Worm (Caenorhabditis elegans): Measurements from ENCODE around the gene nish-1.

nish-1 gene

DNA sequence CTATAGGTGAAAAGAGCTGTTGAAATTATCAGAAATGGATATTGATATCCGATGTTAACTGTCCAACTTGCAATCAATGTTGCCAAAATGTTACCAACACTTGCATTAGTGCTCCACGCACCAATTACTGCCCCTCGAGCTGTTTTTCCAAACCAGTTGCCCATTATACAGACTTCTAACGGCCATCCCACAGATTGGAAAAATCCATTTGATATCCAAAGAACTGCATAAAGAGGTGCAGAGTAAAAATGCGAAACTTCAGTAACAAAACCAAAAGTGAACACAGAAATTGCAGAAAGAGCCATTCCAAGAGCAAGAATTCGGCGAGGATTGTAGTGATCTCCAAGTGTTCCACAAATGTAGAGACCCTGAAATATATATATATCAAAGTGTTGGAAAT is 10.1 kb upstream of the nish-1 start:
- no peak for TF ChIP-seq unc-62 (GFP tag; optimal IDR thresholded peaks at IDR 0.05)

DNA sequence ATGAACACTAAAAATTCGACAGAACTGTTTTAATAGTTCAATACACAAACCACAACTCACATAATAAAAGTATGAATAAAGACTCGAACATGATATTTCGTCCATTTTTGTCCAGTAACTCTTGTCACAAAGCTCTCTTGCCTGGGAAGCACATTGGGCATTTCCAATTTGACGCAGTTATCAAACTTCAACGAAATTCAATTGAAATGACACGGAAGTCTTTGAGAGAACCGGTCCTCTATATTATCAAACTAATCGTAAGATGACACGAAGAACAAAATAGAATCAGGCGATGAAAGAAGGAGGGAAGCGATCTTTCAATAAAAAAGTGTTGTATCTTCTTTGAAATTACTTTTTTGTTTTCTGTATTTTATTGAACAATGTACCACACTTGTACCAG is 9.1 kb upstream of the nish-1 start, which contains the start of gene T11G6.3:
Gene T11G6.3 (minus strand): TSS at position 189 of the 400 bp plus-strand sequence.
- TF ChIP-seq unc-62 (GFP tag; optimal IDR thresholded peaks at IDR 0.05) = no peak

DNA sequence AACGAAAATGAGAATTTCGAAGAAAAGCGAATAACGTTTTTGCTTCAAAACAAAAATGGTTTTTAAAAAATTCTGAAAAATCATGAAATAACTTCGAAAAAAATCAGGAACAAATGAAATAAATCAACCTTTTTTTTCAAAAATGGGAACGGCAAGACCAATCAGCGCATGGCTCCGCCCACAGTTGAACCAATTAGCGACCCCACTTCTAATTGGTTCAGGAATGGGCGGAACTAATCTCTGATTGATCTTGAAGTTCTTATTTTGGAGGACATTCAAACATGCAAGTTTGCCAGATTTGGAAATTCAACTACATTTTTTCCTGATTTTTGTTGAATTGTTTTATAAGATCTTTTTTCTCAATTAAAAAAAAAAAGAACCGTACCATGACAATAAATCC is 8.2 kb upstream of the nish-1 start:
- TF ChIP-seq unc-62 (GFP tag; optimal IDR thresholded peaks at IDR 0.05) = no peak

DNA sequence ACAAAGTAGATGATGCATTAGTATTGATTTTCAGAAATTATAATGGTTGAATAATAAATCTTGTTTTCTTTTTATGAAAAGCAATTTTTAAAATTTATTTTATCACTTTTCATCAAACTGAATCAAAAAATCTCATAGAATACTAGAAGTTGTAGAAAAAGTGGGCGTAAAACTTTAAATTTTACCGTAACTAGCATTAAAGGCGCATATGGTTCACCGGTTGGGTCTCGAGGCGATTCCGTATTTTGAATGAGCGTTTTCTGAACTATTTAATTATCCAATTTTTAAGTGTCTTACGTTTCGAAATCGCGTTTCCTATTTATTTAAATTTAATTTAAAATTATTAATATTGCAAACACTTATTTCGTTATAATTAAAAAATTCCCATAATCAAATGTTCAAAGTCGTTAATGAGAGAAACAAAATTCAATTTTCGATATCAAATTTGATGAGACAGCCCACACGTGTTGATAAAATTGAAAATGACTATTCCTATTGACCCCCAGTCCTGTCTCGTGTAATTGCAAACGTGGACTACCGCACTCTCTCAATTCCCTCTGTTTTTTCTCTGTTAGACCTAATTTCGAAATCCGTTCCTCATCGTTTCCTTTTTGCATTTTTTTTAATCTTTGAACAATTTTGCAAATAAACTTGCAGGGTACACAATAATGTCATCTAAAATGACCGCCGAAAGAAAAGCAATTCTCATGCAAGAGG is 5.7 kb upstream of the nish-1 start, which contains the start of the genes T11G6.2 and hars-1:
Gene T11G6.2 (minus strand): TSS at position 197 of the 717 bp plus-strand sequence.
Gene hars-1 (plus strand): TSS at position 658 of the 717 bp plus-strand sequence.
- TF ChIP-seq unc-62 (GFP tag; optimal IDR thresholded peaks at IDR 0.05) = no peak

- TF ChIP-seq unc-62 (GFP tag; optimal IDR thresholded peaks at IDR 0.05) = no peak
These were observed 3.0 kb upstream of the nish-1 start, which contains the start of gene rbm-22 for ce11 chrIV:10861102-10861501. Gene rbm-22, plus strand, starts transcription at chrIV:10861402.

ce11 chrIV:10867370-10868146 is 3.4 kb downstream of the nish-1 start:
- TF ChIP-seq unc-62 (GFP tag; optimal IDR thresholded peaks at IDR 0.05) = no peak

DNA sequence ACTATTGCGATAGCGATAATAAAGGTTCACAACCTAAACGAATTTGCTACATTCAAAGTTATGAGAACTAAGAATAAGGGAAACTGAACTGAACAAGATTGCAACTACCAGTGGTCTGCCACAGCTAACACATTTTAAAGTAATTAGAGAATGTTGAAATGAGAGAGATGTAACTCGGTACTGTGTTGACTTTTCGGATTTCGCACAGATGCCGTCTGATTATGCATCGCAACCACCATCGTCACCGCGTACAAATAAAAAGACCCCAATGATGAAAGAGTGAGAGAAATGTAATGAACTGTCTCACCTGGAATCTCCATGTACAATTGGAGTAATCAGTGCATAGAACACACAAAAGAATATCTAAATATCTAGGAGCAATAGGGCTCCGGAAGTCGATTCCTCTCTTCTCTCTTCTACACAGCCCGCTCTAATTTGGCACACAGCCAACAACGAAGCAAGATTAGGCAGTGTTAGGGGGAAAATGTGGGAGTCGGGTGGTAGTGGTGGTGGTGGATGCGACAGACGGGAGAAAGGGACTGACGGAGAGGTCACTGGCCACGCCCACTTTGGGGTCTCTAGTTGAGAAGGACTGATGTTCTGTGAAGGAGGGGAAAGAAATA is 4.6 kb downstream of the nish-1 start, which contains the start of gene F13E9.11:
Gene F13E9.11 (minus strand): TSS at position 507 of the 623 bp plus-strand sequence.
- no peak for TF ChIP-seq unc-62 (GFP tag; optimal IDR thresholded peaks at IDR 0.05)

- no peak for TF ChIP-seq unc-62 (GFP tag; optimal IDR thresholded peaks at IDR 0.05)
These were observed 5.5 kb downstream of the nish-1 start for ce11 chrIV:10869642-10870041.

- no peak for TF ChIP-seq unc-62 (GFP tag; optimal IDR thresholded peaks at IDR 0.05)
These were observed 6.0 kb downstream of the nish-1 start for ce11 chrIV:10870158-10870557.

- TF ChIP-seq unc-62 (GFP tag; optimal IDR thresholded peaks at IDR 0.05) = no peak
These were observed 10.4 kb downstream of the nish-1 start, which contains the start of gene F13E9.12 for ce11 chrIV:10874527-10874926. Gene F13E9.12, minus strand, starts transcription at chrIV:10874627.

- no peak for TF ChIP-seq unc-62 (GFP tag; optimal IDR thresholded peaks at IDR 0.05)
These were observed 12.7 kb downstream of the nish-1 start, which contains the start of gene fipr-14 for ce11 chrIV:10876844-10877243. Gene fipr-14, plus strand, starts transcription at chrIV:10877144.

- no peak for TF ChIP-seq unc-62 (GFP tag; optimal IDR thresholded peaks at IDR 0.05)
These were observed 15.4 kb downstream of the nish-1 start, which contains the start of gene sdz-13 for ce11 chrIV:10879542-10879941. Gene sdz-13, minus strand, starts transcription at chrIV:10879642.

ce11 chrIV:10880264-10880663 is 16.1 kb downstream of the nish-1 start, which contains the start of gene fipr-15:
Gene fipr-15, plus strand, starts transcription at chrIV:10880564.
- TF ChIP-seq unc-62 (GFP tag; optimal IDR thresholded peaks at IDR 0.05) = no peak

DNA sequence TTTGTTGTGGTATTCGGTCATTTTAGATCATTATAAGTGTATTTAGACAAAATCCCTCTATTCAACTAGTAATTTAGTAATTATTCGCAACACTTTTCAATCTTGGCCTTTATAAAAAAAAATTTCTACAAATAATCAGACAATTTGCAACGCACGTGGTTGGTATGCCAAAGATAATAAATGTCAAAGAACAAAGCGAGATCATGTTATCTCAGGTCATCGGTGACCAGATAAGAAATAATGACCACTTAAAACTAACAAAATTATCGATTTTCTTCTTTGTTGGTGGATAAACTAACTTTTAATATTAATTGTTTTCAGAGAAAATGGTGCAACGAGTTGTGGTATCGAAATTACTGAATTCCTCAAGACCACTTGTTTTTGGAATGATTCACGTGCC is 17.1 kb downstream of the nish-1 start, which contains the start of gene F13E9.13:
Gene F13E9.13 (plus strand): TSS at position 317 of the 400 bp plus-strand sequence.
- TF ChIP-seq unc-62 (GFP tag; optimal IDR thresholded peaks at IDR 0.05) = no peak

- TF ChIP-seq unc-62 (GFP tag; optimal IDR thresholded peaks at IDR 0.05) = no peak
These were observed 20.1 kb downstream of the nish-1 start, which contains the start of gene F13E9.5 for ce11 chrIV:10884263-10884662. Gene F13E9.5, minus strand, starts transcription at chrIV:10884363.

- TF ChIP-seq unc-62 (GFP tag; optimal IDR thresholded peaks at IDR 0.05) = no peak
These were observed 21.8 kb downstream of the nish-1 start, which contains the start of gene srlf-11 for ce11 chrIV:10885915-10886314. Gene srlf-11, minus strand, starts transcription at chrIV:10886015.

Measured in whole organism, dauer.